Worm (Caenorhabditis elegans) whole organism, mixed stage, embryonic: ENCODE data around the gene delm-1.
A peak's percentile ranks its signal among the peaks of the same experiment; 100 is the strongest.

ENCODE experiments used
- M03D4.4 ChIP-seq: sonication (generic microtip); optimal IDR thresholded peaks from 2 replicates; lab custom pipeline; 2017; ENCODE audit warnings: mild to moderate bottlenecking, missing genetic modification characterization, missing compliant biosample characterization
- blmp-1 ChIP-seq: fragments of 150-350 bp; optimal IDR thresholded peaks from 2 replicates; lab custom pipeline; 2014; ENCODE audit warnings: missing biosample characterization, missing genetic modification characterization
- ceh-43 ChIP-seq: fragments of 200-800 bp; sonication (Bioruptor generic); optimal IDR thresholded peaks from 2 replicates; lab custom pipeline; 2018; ENCODE audit warnings: mild to moderate bottlenecking, missing genetic modification characterization, moderate library complexity, missing compliant biosample characterization
- ceh-83 ChIP-seq: fragments of 200-800 bp; sonication (Bioruptor generic); optimal IDR thresholded peaks from 2 replicates; lab custom pipeline; 2018; ENCODE audit warnings: mild to moderate bottlenecking, missing genetic modification characterization, missing compliant biosample characterization
- ces-1 ChIP-seq: fragments of 150-350 bp; optimal IDR thresholded peaks from 2 replicates; lab custom pipeline; 2014; ENCODE audit warnings: missing biosample characterization, missing genetic modification reagents, missing genetic modification characterization
- cnd-1 ChIP-seq: fragments of 200-800 bp; sonication (Bioruptor generic); optimal IDR thresholded peaks from 2 replicates; lab custom pipeline; 2018; ENCODE audit warnings: mild to moderate bottlenecking, missing genetic modification characterization, missing compliant biosample characterization
- drap-1 ChIP-seq: fragments of 200-800 bp; sonication (Bioruptor generic); optimal IDR thresholded peaks from 3 replicates; lab custom pipeline; 2018; ENCODE audit warnings: mild to moderate bottlenecking, missing genetic modification characterization, missing compliant biosample characterization
- elt-1 ChIP-seq: sonication (generic microtip); optimal IDR thresholded peaks from 2 replicates; lab custom pipeline; 2017; ENCODE audit warnings: missing genetic modification characterization, mild to moderate bottlenecking, missing compliant biosample characterization, antibody characterized with exemption, moderate library complexity, borderline replicate concordance; ENCODE audit not compliant: insufficient read depth
- elt-3 ChIP-seq: fragments of 150-350 bp; optimal IDR thresholded peaks from 2 replicates; lab custom pipeline; 2014; ENCODE audit warnings: missing biosample characterization, missing genetic modification characterization
- flh-1 ChIP-seq: fragments of 200-800 bp; sonication (Bioruptor generic); optimal IDR thresholded peaks from 2 replicates; lab custom pipeline; 2018; ENCODE audit warnings: mild to moderate bottlenecking, missing genetic modification characterization, moderate library complexity, missing compliant biosample characterization
- ham-2 ChIP-seq: fragments of 200-800 bp; sonication (Bioruptor generic); optimal IDR thresholded peaks from 2 replicates; lab custom pipeline; 2018; ENCODE audit warnings: mild to moderate bottlenecking, missing genetic modification characterization, missing compliant biosample characterization
- hlh-1 ChIP-seq: fragments of 150-350 bp; optimal IDR thresholded peaks from 2 replicates; lab custom pipeline; 2014; ENCODE audit warnings: missing biosample characterization, missing genetic modification reagents, missing genetic modification characterization
- lin-13 ChIP-seq: fragments of 150-350 bp; optimal IDR thresholded peaks from 2 replicates; lab custom pipeline; 2014; ENCODE audit warnings: missing biosample characterization, missing genetic modification characterization
- lin-32 ChIP-seq: fragments of 200-800 bp; sonication (Bioruptor generic); optimal IDR thresholded peaks from 2 replicates; lab custom pipeline; 2018; ENCODE audit warnings: mild to moderate bottlenecking, missing genetic modification characterization, missing compliant biosample characterization
- lsy-2 ChIP-seq: fragments of 150-350 bp; optimal IDR thresholded peaks from 2 replicates; lab custom pipeline; 2014; ENCODE audit warnings: missing biosample characterization, missing genetic modification characterization
- mab-5 ChIP-seq: fragments of 150-350 bp; optimal IDR thresholded peaks from 2 replicates; lab custom pipeline; 2014; ENCODE audit warnings: missing biosample characterization, missing genetic modification characterization
- mep-1 ChIP-seq: fragments of 150-350 bp; optimal IDR thresholded peaks from 2 replicates; lab custom pipeline; 2017; ENCODE audit warnings: missing biosample characterization, missing genetic modification reagents, missing genetic modification characterization, inconsistent platforms
- mls-2 ChIP-seq: sonication (generic microtip); optimal IDR thresholded peaks from 2 replicates; lab custom pipeline; 2016; ENCODE audit warnings: mild to moderate bottlenecking, missing genetic modification characterization, moderate library complexity, missing compliant biosample characterization
- nhr-12 ChIP-seq: fragments of 150-350 bp; optimal IDR thresholded peaks from 2 replicates; lab custom pipeline; 2014; ENCODE audit warnings: missing biosample characterization, missing genetic modification characterization
- nhr-2 ChIP-seq: fragments of 150-350 bp; optimal IDR thresholded peaks from 2 replicates; lab custom pipeline; 2014; ENCODE audit warnings: missing biosample characterization, missing genetic modification characterization
- nhr-28 ChIP-seq: fragments of 150-350 bp; optimal IDR thresholded peaks from 2 replicates; lab custom pipeline; 2014; ENCODE audit warnings: missing biosample characterization, missing genetic modification characterization
- nhr-76 ChIP-seq: sonication (generic microtip); optimal IDR thresholded peaks from 2 replicates; lab custom pipeline; 2017; ENCODE audit warnings: missing biosample characterization, missing genetic modification characterization
- pha-4 ChIP-seq: fragments of 150-350 bp; optimal IDR thresholded peaks from 2 replicates; lab custom pipeline; 2018; ENCODE audit warnings: missing biosample characterization, missing genetic modification reagents, missing genetic modification characterization
- sem-2 ChIP-seq: fragments of 200-800 bp; sonication (Bioruptor generic); optimal IDR thresholded peaks from 2 replicates; lab custom pipeline; 2018; ENCODE audit warnings: mild to moderate bottlenecking, missing genetic modification characterization, missing compliant biosample characterization
- snpc-4 ChIP-seq: fragments of 150-350 bp; optimal IDR thresholded peaks from 2 replicates; lab custom pipeline; 2014; ENCODE audit warnings: missing biosample characterization, missing genetic modification characterization
- sptf-1 ChIP-seq: sonication (generic microtip); optimal IDR thresholded peaks from 2 replicates; lab custom pipeline; 2017; ENCODE audit warnings: mild to moderate bottlenecking, missing genetic modification characterization, moderate library complexity, missing compliant biosample characterization
- unc-39 ChIP-seq: fragments of 150-350 bp; optimal IDR thresholded peaks from 2 replicates; lab custom pipeline; 2014; ENCODE audit warnings: missing biosample characterization, missing genetic modification characterization
- zip-8 ChIP-seq: fragments of 150-350 bp; optimal IDR thresholded peaks from 2 replicates; lab custom pipeline; 2014; ENCODE audit warnings: missing biosample characterization, missing genetic modification characterization

The delm-1 gene

ce11 chrIV:9159863-9160262, 24.6 kb upstream of the delm-1 start:
- TF ChIP-seq mab-5 (no peak), sem-2 (GFP tag; lab: Kevin White, UChicago) (no peak), unc-39 (tag; lab: Kevin White, UChicago) (no peak)
- TF ChIP-seq, all 35 proteins: peak for 0

- TF ChIP-seq nhr-2 (tag; lab: Kevin White, UChicago) (no peak), mep-1 (tag; lab: Kevin White, UChicago) (no peak), sem-2 (GFP tag; lab: Kevin White, UChicago) (no peak), hlh-1 (tag; lab: Kevin White, UChicago) (no peak), nhr-28 (tag; lab: Kevin White, UChicago) (no peak)
Measured at ce11 chrIV:9158969-9159800, 23.9 kb upstream of the delm-1 start, which contains the start of gene pcp-3. TSS of gene pcp-3 (minus strand) at chrIV:9159019.

ce11 chrIV:9154263-9154662, 19.0 kb upstream of the delm-1 start, which contains the start of gene F23B2.10:
TSS of gene F23B2.10 (minus strand) at chrIV:9154363.
- TF ChIP-seq lin-13 (tag; lab: Kevin White, UChicago) (no peak), lin-32 (GFP tag; lab: Kevin White, UChicago) (no peak), hlh-1 (tag; lab: Kevin White, UChicago) (no peak), unc-39 (tag; lab: Kevin White, UChicago) (no peak), mab-5 (no peak)

- TF ChIP-seq snpc-4 (no peak), cnd-1 (no peak), nhr-2 (tag; lab: Kevin White, UChicago) (no peak), drap-1 (GFP tag; lab: Kevin White, UChicago) (no peak), sptf-1 (tag; lab: Kevin White, UChicago) (no peak), ceh-83 (no peak), M03D4.4 (tag; lab: Kevin White, UChicago) (no peak), flh-1 (no peak), hlh-1 (tag; lab: Kevin White, UChicago) (no peak), ham-2 (no peak), elt-3 (tag; lab: Kevin White, UChicago) (no peak), ces-1 (no peak), mep-1 (tag; lab: Kevin White, UChicago) (no peak), nhr-76 (tag; lab: Kevin White, UChicago) (no peak), lin-32 (GFP tag; lab: Kevin White, UChicago) (no peak), blmp-1 (tag; lab: Kevin White, UChicago) (no peak), unc-39 (tag; lab: Kevin White, UChicago) (no peak), elt-1 (tag; lab: Kevin White, UChicago) (no peak)
Measured at ce11 chrIV:9150175-9150574, 14.9 kb upstream of the delm-1 start, which contains the start of gene F23B2.7. TSS of gene F23B2.7 (plus strand) at chrIV:9150475.

- no peak for TF ChIP-seq mls-2 (tag; lab: Kevin White, UChicago)
- TF ChIP-seq mep-1 (tag; lab: Kevin White, UChicago), result peak; percentile 4
- TF ChIP-seq sptf-1 (tag; lab: Kevin White, UChicago), result no peak
- TF ChIP-seq pha-4, result peak; percentile 46
- no peak for TF ChIP-seq hlh-1 (tag; lab: Kevin White, UChicago)
- TF ChIP-seq sem-2 (GFP tag; lab: Kevin White, UChicago), result no peak
- no peak for TF ChIP-seq elt-1 (tag; lab: Kevin White, UChicago)
Measured at ce11 chrIV:9146819-9147518, 11.7 kb upstream of the delm-1 start, which contains the start of the genes rpb-12 and aly-2. TSS of gene rpb-12 (minus strand) at chrIV:9146869. TSS of gene aly-2 (plus strand) at chrIV:9147468.

ce11 chrIV:9146111-9146510, 10.8 kb upstream of the delm-1 start, which contains the start of gene daf-10:
TSS of gene daf-10 (minus strand) at chrIV:9146211.
- TF ChIP-seq lsy-2 (tag; lab: Kevin White, UChicago), result no peak
- no peak for TF ChIP-seq zip-8 (tag; lab: Kevin White, UChicago)
- TF ChIP-seq pha-4, result no peak
- no peak for TF ChIP-seq nhr-28 (tag; lab: Kevin White, UChicago)
- no peak for TF ChIP-seq blmp-1 (tag; lab: Kevin White, UChicago)
- no peak for TF ChIP-seq nhr-12
- no peak for TF ChIP-seq ceh-43 (GFP tag; lab: Kevin White, UChicago)
- no peak for TF ChIP-seq ces-1
